Fruit fly (Drosophila melanogaster) whole organism, embryonic: ENCODE measurements around the gene sti.
A peak's percentile ranks its signal among the peaks of the same experiment; 100 is the strongest.

Source experiments
- Atf3 ChIP-seq: fragments of 200-800 bp; sonication (Bioruptor generic); optimal IDR thresholded peaks from 3 replicates; lab custom pipeline; 2016; ENCODE audit warnings: missing biosample characterization, missing genetic modification characterization
- B-H2 ChIP-seq: fragments of 200-800 bp; sonication (Bioruptor generic); optimal IDR thresholded peaks from 2 replicates; lab custom pipeline; 2018; ENCODE audit warnings: missing biosample characterization, mild to moderate bottlenecking, missing genetic modification characterization
- CG10267 ChIP-seq: fragments of 200-800 bp; sonication (Bioruptor generic); optimal IDR thresholded peaks from 2 replicates; lab custom pipeline; 2018; ENCODE audit warnings: missing biosample characterization, mild to moderate bottlenecking, missing genetic modification characterization, moderate library complexity
- CG11696 ChIP-seq: fragments of 200-800 bp; sonication (Bioruptor generic); IDR thresholded peaks from 2 replicates; pipeline ENCODE4 v1.3.6; 2022; ENCODE audit warnings: missing biosample characterization, missing genetic modification characterization
- CG12104 ChIP-seq: fragments of 200-800 bp; sonication (Bioruptor generic); optimal IDR thresholded peaks from 3 replicates; lab custom pipeline; 2016; ENCODE audit warnings: missing biosample characterization, missing genetic modification characterization
- CG14710 ChIP-seq: fragments of 200-800 bp; sonication (Bioruptor generic); optimal IDR thresholded peaks from 3 replicates; lab custom pipeline; 2019; ENCODE audit warnings: missing biosample characterization, mild to moderate bottlenecking, missing genetic modification characterization, moderate library complexity
- CG15514 ChIP-seq: fragments of 200-800 bp; sonication (Bioruptor generic); optimal IDR thresholded peaks from 3 replicates; lab custom pipeline; 2017; ENCODE audit warnings: missing biosample characterization, missing genetic modification characterization, mild to moderate bottlenecking, moderate library complexity, missing genetic modification reagents
- CG15601 ChIP-seq: fragments of 200-800 bp; sonication (Bioruptor generic); optimal IDR thresholded peaks from 3 replicates; lab custom pipeline; 2019; ENCODE audit warnings: missing biosample characterization, mild to moderate bottlenecking, missing genetic modification characterization, moderate library complexity
- CG15696 ChIP-seq: fragments of 200-800 bp; sonication (Bioruptor generic); optimal IDR thresholded peaks from 2 replicates; lab custom pipeline; 2019; ENCODE audit warnings: missing biosample characterization, mild to moderate bottlenecking, missing genetic modification characterization, moderate library complexity
- CG16863 ChIP-seq: fragments of 200-800 bp; sonication (Bioruptor generic); optimal IDR thresholded peaks from 3 replicates; lab custom pipeline; 2016; ENCODE audit warnings: missing biosample characterization, missing genetic modification characterization
- CG1832 ChIP-seq: fragments of 200-800 bp; sonication (Bioruptor generic); optimal IDR thresholded peaks from 2 replicates; lab custom pipeline; 2017; ENCODE audit warnings: missing biosample characterization, mild to moderate bottlenecking, missing genetic modification characterization, inconsistent platforms
- CG2116 ChIP-seq: fragments of 200-800 bp; sonication (Bioruptor generic); optimal IDR thresholded peaks from 3 replicates; lab custom pipeline; 2018; ENCODE audit warnings: missing biosample characterization, mild to moderate bottlenecking, missing genetic modification characterization
- CG2129 ChIP-seq: fragments of 200-800 bp; sonication (Bioruptor generic); IDR thresholded peaks from 2 replicates; pipeline ENCODE4 v1.3.6; 2022; ENCODE audit warnings: missing biosample characterization, missing genetic modification characterization; ENCODE audit not compliant: partially characterized antibody
- CG34376 ChIP-seq: fragments of 200-800 bp; sonication (Bioruptor generic); optimal IDR thresholded peaks from 2 replicates; lab custom pipeline; 2018; ENCODE audit warnings: missing biosample characterization, mild to moderate bottlenecking, missing genetic modification characterization
- CG34422 ChIP-seq: fragments of 200-800 bp; sonication (Bioruptor generic); IDR thresholded peaks from 3 replicates; pipeline ENCODE4 v1.3.6; 2022; ENCODE audit warnings: missing biosample characterization, missing genetic modification characterization
- CG3995 ChIP-seq: fragments of 200-800 bp; sonication (Bioruptor generic); optimal IDR thresholded peaks from 3 replicates; lab custom pipeline; 2016; ENCODE audit warnings: missing biosample characterization, missing genetic modification characterization
- CG4617 ChIP-seq: fragments of 200-800 bp; sonication (Bioruptor generic); optimal IDR thresholded peaks from 3 replicates; lab custom pipeline; 2016; ENCODE audit warnings: missing biosample characterization, missing genetic modification characterization, borderline replicate concordance
- CG7357 ChIP-seq: fragments of 200-800 bp; sonication (Bioruptor generic); IDR thresholded peaks from 3 replicates; pipeline ENCODE4 v1.3.6; 2022; ENCODE audit warnings: missing biosample characterization, missing genetic modification characterization
- CG8089 ChIP-seq: fragments of 200-800 bp; sonication (Bioruptor generic); optimal IDR thresholded peaks from 3 replicates; lab custom pipeline; 2016; ENCODE audit warnings: missing biosample characterization, missing genetic modification characterization
- CG8478 ChIP-seq: fragments of >200 bp; optimal IDR thresholded peaks from 2 replicates; lab custom pipeline; 2018
- CG8944 ChIP-seq: fragments of 200-800 bp; sonication (Bioruptor generic); optimal IDR thresholded peaks from 3 replicates; lab custom pipeline; 2016; ENCODE audit warnings: missing biosample characterization, missing genetic modification characterization
- CG9932 ChIP-seq: fragments of 200-800 bp; sonication (Bioruptor generic); IDR thresholded peaks from 2 replicates; pipeline ENCODE4 v1.3.6; 2022; ENCODE audit warnings: missing biosample characterization, missing genetic modification characterization
- Fer1 ChIP-seq: fragments of 200-800 bp; sonication (Bioruptor generic); optimal IDR thresholded peaks from 2 replicates; lab custom pipeline; 2017; ENCODE audit warnings: missing biosample characterization, mild to moderate bottlenecking, missing genetic modification characterization
- Fer2 ChIP-seq: fragments of 200-800 bp; sonication (Bioruptor generic); optimal IDR thresholded peaks from 2 replicates; lab custom pipeline; 2018; ENCODE audit warnings: missing biosample characterization, mild to moderate bottlenecking, missing genetic modification characterization, moderate library complexity
- Gsc ChIP-seq: fragments of 200-800 bp; sonication (Bioruptor generic); IDR thresholded peaks from 2 replicates; pipeline ENCODE4 v1.3.6; 2022; ENCODE audit warnings: missing biosample characterization, missing genetic modification characterization
- Hsf ChIP-seq: fragments of 200-800 bp; sonication (Bioruptor generic); optimal IDR thresholded peaks from 3 replicates; lab custom pipeline; 2016; ENCODE audit warnings: missing biosample characterization, missing genetic modification characterization
- Jarid2 ChIP-seq: fragments of 200-800 bp; sonication (Bioruptor generic); optimal IDR thresholded peaks from 3 replicates; lab custom pipeline; 2017; ENCODE audit warnings: mild to moderate bottlenecking, missing biosample characterization, missing genetic modification reagents, missing genetic modification characterization
- MESR4 ChIP-seq: fragments of 200-800 bp; sonication (Bioruptor generic); optimal IDR thresholded peaks from 2 replicates; lab custom pipeline; 2018; ENCODE audit warnings: missing biosample characterization, mild to moderate bottlenecking, missing genetic modification characterization, moderate library complexity
- Mes4 ChIP-seq: fragments of 200-800 bp; sonication (Bioruptor generic); optimal IDR thresholded peaks from 2 replicates; lab custom pipeline; 2016; ENCODE audit warnings: missing biosample characterization, missing genetic modification characterization
- Nf-YC ChIP-seq: fragments of 200-800 bp; optimal IDR thresholded peaks from 3 replicates; lab custom pipeline; 2019; ENCODE audit warnings: missing biosample characterization, mild to moderate bottlenecking, missing genetic modification characterization, moderate library complexity
- YL-1 ChIP-seq: fragments of 200-800 bp; sonication (Bioruptor generic); optimal IDR thresholded peaks from 3 replicates; lab custom pipeline; 2017; ENCODE audit warnings: missing biosample characterization, mild to moderate bottlenecking, missing genetic modification characterization
- abd-A ChIP-seq: fragments of 200-800 bp; sonication (Bioruptor generic); optimal IDR thresholded peaks from 3 replicates; lab custom pipeline; 2019; ENCODE audit warnings: missing biosample characterization, mild to moderate bottlenecking, missing genetic modification characterization, moderate library complexity
- bab2 ChIP-seq: fragments of 200-800 bp; sonication (Bioruptor generic); optimal IDR thresholded peaks from 2 replicates; lab custom pipeline; 2016; ENCODE audit warnings: missing biosample characterization, missing genetic modification characterization
- chinmo ChIP-seq: fragments of 200-800 bp; sonication (Bioruptor generic); IDR thresholded peaks from 4 replicates; pipeline ENCODE4 v1.3.6; 2022; ENCODE audit warnings: missing biosample characterization, missing genetic modification characterization; ENCODE audit not compliant: partially characterized antibody
- crp ChIP-seq, 2 experiments: fragments of 200-800 bp; sonication (Bioruptor generic); optimal IDR thresholded peaks; 2 replicates in 1 of 2; 3 replicates in 1 of 2; lab custom pipeline; 2017; ENCODE audit warnings: missing biosample characterization in 2 of 2, missing genetic modification characterization in 2 of 2, mild to moderate bottlenecking in 1 of 2, moderate library complexity in 1 of 2
- en ChIP-seq: fragments of 200-800 bp; sonication (Bioruptor generic); optimal IDR thresholded peaks from 2 replicates; lab custom pipeline; 2016; ENCODE audit warnings: missing biosample characterization, missing genetic modification characterization
- gfzf ChIP-seq: fragments of 200-800 bp; sonication (Bioruptor generic); optimal IDR thresholded peaks from 2 replicates; lab custom pipeline; 2016; ENCODE audit warnings: missing biosample characterization, mild to moderate bottlenecking, missing genetic modification characterization, moderate library complexity
- grn ChIP-seq: fragments of 200-800 bp; sonication (Bioruptor generic); optimal IDR thresholded peaks from 3 replicates; lab custom pipeline; 2017; ENCODE audit warnings: missing biosample characterization, missing genetic modification characterization
- her ChIP-seq: fragments of 200-800 bp; sonication (Bioruptor generic); optimal IDR thresholded peaks from 2 replicates; lab custom pipeline; 2016; ENCODE audit warnings: missing biosample characterization, missing genetic modification characterization
- hkb ChIP-seq, 2 experiments: fragments of 200-800 bp in 1 of 2; fragments of >200 bp in 1 of 2; sonication (Bioruptor generic) in 1 of 2; IDR thresholded peaks in 1 of 2; optimal IDR thresholded peaks in 1 of 2; 2 replicates each; pipeline versions ENCODE4 v1.3.6 to Lab custom; 2017 to 2022; ENCODE audit warnings: missing biosample characterization in 1 of 2, missing genetic modification characterization in 1 of 2
- jumu ChIP-seq: fragments of 200-800 bp; sonication (Bioruptor generic); optimal IDR thresholded peaks from 3 replicates; lab custom pipeline; 2016; ENCODE audit warnings: missing biosample characterization, missing genetic modification characterization
- kah ChIP-seq: fragments of 200-800 bp; sonication (Bioruptor generic); optimal IDR thresholded peaks from 2 replicates; lab custom pipeline; 2018; ENCODE audit warnings: missing biosample characterization, mild to moderate bottlenecking, missing genetic modification characterization
- nmo ChIP-seq: fragments of 200-800 bp; sonication (Bioruptor generic); optimal IDR thresholded peaks from 2 replicates; lab custom pipeline; 2018; ENCODE audit warnings: missing biosample characterization, mild to moderate bottlenecking, missing genetic modification characterization, moderate library complexity
- phol ChIP-seq: fragments of 200-800 bp; sonication (Bioruptor generic); optimal IDR thresholded peaks from 3 replicates; lab custom pipeline; 2018; ENCODE audit warnings: missing biosample characterization, mild to moderate bottlenecking, missing genetic modification characterization, moderate library complexity
- rib ChIP-seq: fragments of 200-800 bp; sonication (Bioruptor generic); IDR thresholded peaks from 2 replicates; pipeline ENCODE4 v1.3.6; 2022; ENCODE audit warnings: missing biosample characterization, missing genetic modification characterization
- so ChIP-seq: fragments of 200-800 bp; sonication (Bioruptor generic); IDR thresholded peaks from 3 replicates; pipeline ENCODE4 v1.3.6; 2022; ENCODE audit warnings: missing biosample characterization, missing genetic modification characterization
- stwl ChIP-seq: fragments of 200-800 bp; sonication (Bioruptor generic); optimal IDR thresholded peaks from 3 replicates; lab custom pipeline; 2018; ENCODE audit warnings: missing biosample characterization, mild to moderate bottlenecking, missing genetic modification characterization, moderate library complexity
- tup ChIP-seq: fragments of 200-800 bp; sonication (Bioruptor generic); optimal IDR thresholded peaks from 2 replicates; lab custom pipeline; 2016; ENCODE audit warnings: missing biosample characterization, mild to moderate bottlenecking, missing genetic modification characterization, moderate library complexity

sti gene

DNA sequence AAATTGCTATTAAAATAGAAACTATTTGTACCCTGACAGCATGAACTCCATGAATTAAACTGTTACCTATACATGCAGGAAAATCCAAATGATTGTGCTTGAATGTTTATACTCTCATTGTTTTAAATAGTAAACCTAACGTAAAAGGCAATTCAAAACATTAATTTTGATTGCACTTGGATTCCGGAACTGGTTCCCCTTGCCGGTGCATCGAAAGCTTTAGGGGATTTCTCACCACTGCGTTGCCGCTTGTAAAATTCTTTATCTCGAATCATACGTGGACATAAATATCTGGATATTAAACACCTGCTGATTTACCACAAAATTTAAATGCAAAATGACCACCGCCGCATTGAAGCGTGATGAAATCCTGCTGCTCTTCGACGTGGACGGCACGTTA is 19.7 kb upstream of the sti start, which contains the start of gene Pmm2 (continued):
- peak; percentile 56; the same call in 1 of the 3 replicates for TF ChIP-seq CG34422 (GFP tag; lab: Robert Waterston, UW)
- TF ChIP-seq CG4617 (GFP tag; lab: Kevin White, UChicago): no peak
- no peak for TF ChIP-seq Hsf
- TF ChIP-seq her (GFP tag; lab: Kevin White, UChicago): peak; percentile 99
- peak; percentile 96 for TF ChIP-seq chinmo
- peak; percentile 99 for TF ChIP-seq CG15514 (GFP tag; lab: Kevin White, UChicago)
- peak; percentile 25 for TF ChIP-seq kah (GFP tag; lab: Kevin White, UChicago)
- no peak for TF ChIP-seq CG11696
- peak; percentile 71 for TF ChIP-seq gfzf (GFP tag; lab: Kevin White, UChicago)
- TF ChIP-seq MESR4 (GFP tag; lab: Kevin White, UChicago): peak; percentile 46

- peak; percentile 48; the same call in 1 of the 3 replicates for TF ChIP-seq so (GFP tag; lab: Robert Waterston, UW)
- TF ChIP-seq crp (GFP tag; optimal IDR thresholded peaks at IDR 0.05; lab: Kevin White, UChicago): peak in 1 of 2 experiments; percentile 70
- peak; percentile 58 for TF ChIP-seq stwl (tag; lab: Kevin White, UChicago)
- no peak for TF ChIP-seq Mes4 (GFP tag; lab: Kevin White, UChicago)
- TF ChIP-seq CG14710 (tag; lab: Kevin White, UChicago): peak; percentile 91
- TF ChIP-seq CG15601: peak; percentile 22
- peak; percentile 57 for TF ChIP-seq CG15696 (tag; lab: Kevin White, UChicago)
- TF ChIP-seq CG8089 (GFP tag; lab: Kevin White, UChicago): no peak
- peak; percentile 61 for TF ChIP-seq CG3995 (GFP tag; lab: Kevin White, UChicago)
- TF ChIP-seq phol (tag; lab: Kevin White, UChicago): peak; percentile 92
- TF ChIP-seq grn (GFP tag; lab: Kevin White, UChicago): no peak
- TF ChIP-seq Hsf: no peak
- no peak for TF ChIP-seq Jarid2 (GFP tag; lab: Kevin White, UChicago)
- TF ChIP-seq Fer2 (tag; lab: Kevin White, UChicago): peak; percentile 66
- TF ChIP-seq en (GFP tag; lab: Kevin White, UChicago): no peak
- peak; percentile 72 for TF ChIP-seq rib (GFP tag; lab: Robert Waterston, UW)
- TF ChIP-seq CG16863: no peak
- peak; percentile 87 for TF ChIP-seq YL-1 (GFP tag; lab: Kevin White, UChicago)
- peak; percentile 91 for TF ChIP-seq CG7357 (GFP tag; lab: Robert Waterston, UW)
- peak; percentile 55 for TF ChIP-seq Nf-YC (tag; lab: Kevin White, UChicago)
- TF ChIP-seq abd-A (tag; lab: Kevin White, UChicago): no peak
- no peak for TF ChIP-seq CG1832 (GFP tag; lab: Kevin White, UChicago)
- TF ChIP-seq CG2129 (GFP tag; lab: Robert Waterston, UW): no peak
- peak; percentile 72 for TF ChIP-seq Fer1 (GFP tag; lab: Kevin White, UChicago)
- TF ChIP-seq CG8478: no peak
- peak; percentile 63; the same call in 1 of the 2 replicates for TF ChIP-seq Gsc (GFP tag; lab: Robert Waterston, UW)
- peak; percentile 51 for TF ChIP-seq CG10267 (tag; lab: Kevin White, UChicago)
- TF ChIP-seq nmo (GFP tag; lab: Kevin White, UChicago): peak; percentile 65
- TF ChIP-seq CG12104 (GFP tag; lab: Kevin White, UChicago): peak; percentile 45
- no peak for TF ChIP-seq B-H2 (GFP tag; lab: Kevin White, UChicago)
- peak; percentile 18 for TF ChIP-seq CG2116 (GFP tag; lab: Kevin White, UChicago)
- TF ChIP-seq bab2 (GFP tag; lab: Kevin White, UChicago): no peak
- TF ChIP-seq CG8944: no peak
- no peak for TF ChIP-seq Atf3 (GFP tag; lab: Kevin White, UChicago)
- TF ChIP-seq CG9932 (GFP tag; lab: Robert Waterston, UW): peak; percentile 96
- peak; percentile 60 for TF ChIP-seq tup
- no peak for TF ChIP-seq CG34376 (GFP tag; lab: Kevin White, UChicago)
- TF ChIP-seq jumu (GFP tag; lab: Kevin White, UChicago): peak; percentile 8
- TF ChIP-seq hkb (optimal IDR thresholded peaks at IDR 0.05; lab: Kevin White, UChicago): no peak
- peak; percentile 85 for TF ChIP-seq hkb (GFP tag; IDR thresholded peaks at IDR 0.05; lab: Robert Waterston, UW)
Measured at dm6 chr3L:12533392-12534070, 18.9 kb upstream of the sti start, which contains the start of the genes Tsf2 and CG34242. Gene Tsf2, minus strand, starts transcription at chr3L:12533724. Gene CG34242, plus strand, starts transcription at chr3L:12533996.
